Fruit fly (Drosophila melanogaster) whole organism, embryonic: Measurements from ENCODE around the gene Pi3K68D.

Experiments
- C15 ChIP-seq: fragments of 200-800 bp; sonication (Bioruptor generic); IDR thresholded peaks from 3 replicates; pipeline ENCODE4 v1.3.6; 2022; ENCODE audit warnings: missing biosample characterization, missing genetic modification characterization
- CG11398 ChIP-seq: fragments of 200-800 bp; sonication (Bioruptor generic); optimal IDR thresholded peaks from 2 replicates; lab custom pipeline; 2016; ENCODE audit warnings: missing biosample characterization, missing genetic modification characterization
- CG12071 ChIP-seq: fragments of 200-800 bp; sonication (Bioruptor generic); optimal IDR thresholded peaks from 3 replicates; lab custom pipeline; 2018; ENCODE audit warnings: missing biosample characterization, mild to moderate bottlenecking, missing genetic modification characterization
- CG12236 ChIP-seq: fragments of 200-800 bp; sonication (Bioruptor generic); optimal IDR thresholded peaks from 2 replicates; lab custom pipeline; 2016; ENCODE audit warnings: missing biosample characterization, missing genetic modification characterization
- CG14014 ChIP-seq: fragments of 200-800 bp; sonication (Bioruptor generic); IDR thresholded peaks from 2 replicates; pipeline ENCODE4 v1.3.6; 2022; ENCODE audit warnings: missing biosample characterization, missing genetic modification characterization
- CG15696 ChIP-seq: fragments of 200-800 bp; sonication (Bioruptor generic); optimal IDR thresholded peaks from 2 replicates; lab custom pipeline; 2019; ENCODE audit warnings: missing biosample characterization, mild to moderate bottlenecking, missing genetic modification characterization, moderate library complexity
- CG1603 ChIP-seq: fragments of 200-800 bp; sonication (Bioruptor generic); optimal IDR thresholded peaks from 2 replicates; lab custom pipeline; 2019; ENCODE audit warnings: missing biosample characterization, mild to moderate bottlenecking, missing genetic modification characterization, moderate library complexity
- CG17385 ChIP-seq: fragments of 200-800 bp; sonication (Bioruptor generic); optimal IDR thresholded peaks from 3 replicates; lab custom pipeline; 2018; ENCODE audit warnings: missing biosample characterization, mild to moderate bottlenecking, missing genetic modification characterization
- CG17568 ChIP-seq: fragments of 200-800 bp; sonication (Bioruptor generic); optimal IDR thresholded peaks from 2 replicates; lab custom pipeline; 2018; ENCODE audit warnings: missing biosample characterization, mild to moderate bottlenecking, missing genetic modification characterization, moderate library complexity
- CG18599 ChIP-seq: fragments of 200-800 bp; sonication (Bioruptor generic); optimal IDR thresholded peaks from 3 replicates; lab custom pipeline; 2017; ENCODE audit warnings: missing biosample characterization, missing genetic modification characterization, mild to moderate bottlenecking, moderate library complexity, missing genetic modification reagents
- CG2120 ChIP-seq: fragments of 200-800 bp; sonication (Bioruptor generic); optimal IDR thresholded peaks from 3 replicates; lab custom pipeline; 2016; ENCODE audit warnings: missing biosample characterization, missing genetic modification characterization
- CG2889 ChIP-seq: fragments of 200-800 bp; sonication (Bioruptor generic); IDR thresholded peaks from 3 replicates; pipeline ENCODE4 v1.3.6; 2022; ENCODE audit warnings: missing biosample characterization, missing genetic modification characterization
- CG31365 ChIP-seq: fragments of 200-800 bp; sonication (Bioruptor generic); optimal IDR thresholded peaks from 2 replicates; lab custom pipeline; 2018; ENCODE audit warnings: missing biosample characterization, mild to moderate bottlenecking, missing genetic modification characterization
- CG31441 ChIP-seq: fragments of 200-800 bp; sonication (Bioruptor generic); IDR thresholded peaks from 2 replicates; pipeline ENCODE4 v1.3.6; 2022; ENCODE audit warnings: missing biosample characterization, missing genetic modification characterization
- CG32532 ChIP-seq: fragments of 200-800 bp; sonication (Bioruptor generic); IDR thresholded peaks from 2 replicates; pipeline ENCODE4 v1.3.6; 2022; ENCODE audit warnings: missing biosample characterization, missing genetic modification characterization
- CG34376 ChIP-seq: fragments of 200-800 bp; sonication (Bioruptor generic); optimal IDR thresholded peaks from 2 replicates; lab custom pipeline; 2018; ENCODE audit warnings: missing biosample characterization, mild to moderate bottlenecking, missing genetic modification characterization
- CG3726 ChIP-seq: fragments of 200-800 bp; sonication (Bioruptor generic); IDR thresholded peaks from 3 replicates; pipeline ENCODE4, ENCODE4 v1.3.6; 2022; ENCODE audit warnings: missing biosample characterization, missing genetic modification characterization
- CG4854 ChIP-seq: fragments of 200-800 bp; sonication (Bioruptor generic); optimal IDR thresholded peaks from 2 replicates; lab custom pipeline; 2016; ENCODE audit warnings: missing biosample characterization, missing genetic modification characterization, inconsistent platforms
- CG5245 ChIP-seq: fragments of 200-800 bp; sonication (Bioruptor generic); optimal IDR thresholded peaks from 3 replicates; lab custom pipeline; 2016; ENCODE audit warnings: missing biosample characterization, missing genetic modification characterization
- CG9727 ChIP-seq: fragments of 200-800 bp; sonication (Bioruptor generic); optimal IDR thresholded peaks from 3 replicates; lab custom pipeline; 2017; ENCODE audit warnings: missing biosample characterization, mild to moderate bottlenecking, missing genetic modification characterization
- Dll ChIP-seq: fragments of 200-800 bp; sonication (Bioruptor generic); IDR thresholded peaks from 4 replicates; pipeline ENCODE4 v1.3.6; 2022; ENCODE audit warnings: missing biosample characterization, missing genetic modification characterization; ENCODE audit not compliant: partially characterized antibody
- Doc2 ChIP-seq: fragments of 200-800 bp; sonication (Bioruptor generic); IDR thresholded peaks from 2 replicates; pipeline ENCODE4 v1.3.6; 2022; ENCODE audit warnings: missing biosample characterization, missing genetic modification characterization
- Dp ChIP-seq: fragments of 200-800 bp; sonication (Bioruptor generic); optimal IDR thresholded peaks from 2 replicates; lab custom pipeline; 2018; ENCODE audit warnings: missing biosample characterization, mild to moderate bottlenecking, missing genetic modification characterization, moderate library complexity
- Eip74EF ChIP-seq, 2 experiments: fragments of 200-800 bp in 1 of 2; fragments of >200 bp in 1 of 2; sonication (Bioruptor generic) in 1 of 2; optimal IDR thresholded peaks; 2 replicates each; lab custom pipeline; 2017 to 2019; ENCODE audit warnings: missing biosample characterization in 2 of 2, missing genetic modification characterization in 2 of 2, mild to moderate bottlenecking in 1 of 2, moderate library complexity in 1 of 2
- Ets97D ChIP-seq: fragments of 200-800 bp; sonication (Bioruptor generic); optimal IDR thresholded peaks from 3 replicates; lab custom pipeline; 2016; ENCODE audit warnings: missing biosample characterization, missing genetic modification characterization
- Fer3 ChIP-seq: fragments of 200-800 bp; sonication (Bioruptor generic); optimal IDR thresholded peaks from 2 replicates; lab custom pipeline; 2018; ENCODE audit warnings: missing biosample characterization, mild to moderate bottlenecking, missing genetic modification characterization, moderate library complexity
- Gug ChIP-seq: fragments of 200-800 bp; sonication (Bioruptor generic); IDR thresholded peaks from 4 replicates; pipeline ENCODE4 v1.3.6; 2022; ENCODE audit warnings: missing biosample characterization, missing genetic modification characterization
- MBD-R2 ChIP-seq: fragments of 200-800 bp; sonication (Bioruptor generic); IDR thresholded peaks from 2 replicates; pipeline ENCODE4 v1.3.6; 2022; ENCODE audit warnings: missing biosample characterization, missing genetic modification characterization
- NFAT ChIP-seq: fragments of 200-800 bp; sonication (Bioruptor generic); IDR thresholded peaks from 2 replicates; pipeline ENCODE4 v1.3.6; 2022; ENCODE audit warnings: missing biosample characterization, missing genetic modification characterization
- Taf1 ChIP-seq: fragments of 200-800 bp; sonication (Bioruptor generic); IDR thresholded peaks from 2 replicates; pipeline ENCODE4 v1.3.6; 2022; ENCODE audit warnings: missing biosample characterization, missing genetic modification characterization
- Trl ChIP-seq, 3 experiments: fragments of >200 bp in 2 of 3; fragments of 200-800 bp in 1 of 3; sonication (Bioruptor generic) in 1 of 3; optimal IDR thresholded peaks; 2 replicates in 1 of 3; 3 replicates in 2 of 3; lab custom pipeline; 2016 to 2017; ENCODE audit warnings: missing biosample characterization in 1 of 3, missing genetic modification characterization in 1 of 3
- Xbp1 ChIP-seq: fragments of 200-800 bp; sonication (Bioruptor generic); optimal IDR thresholded peaks from 3 replicates; lab custom pipeline; 2016; ENCODE audit warnings: missing biosample characterization, mild to moderate bottlenecking, missing genetic modification characterization
- abd-A ChIP-seq: fragments of 200-800 bp; sonication (Bioruptor generic); optimal IDR thresholded peaks from 3 replicates; lab custom pipeline; 2019; ENCODE audit warnings: missing biosample characterization, mild to moderate bottlenecking, missing genetic modification characterization, moderate library complexity
- bsh ChIP-seq, 2 experiments: fragments of 200-800 bp; sonication (Bioruptor generic); optimal IDR thresholded peaks; 2 replicates each; lab custom pipeline; 2017 to 2018; ENCODE audit warnings: mild to moderate bottlenecking in 2 of 2, missing biosample characterization in 2 of 2, missing genetic modification characterization in 2 of 2, moderate library complexity in 1 of 2
- ci ChIP-seq: fragments of 200-800 bp; sonication (Bioruptor generic); IDR thresholded peaks from 3 replicates; pipeline ENCODE4 v1.3.6; 2022; ENCODE audit warnings: missing biosample characterization, missing genetic modification characterization
- gcm ChIP-seq: fragments of 200-800 bp; sonication (Bioruptor generic); optimal IDR thresholded peaks from 2 replicates; lab custom pipeline; 2019; ENCODE audit warnings: missing biosample characterization, mild to moderate bottlenecking, missing genetic modification characterization, moderate library complexity
- gsb ChIP-seq: fragments of 200-800 bp; sonication (Bioruptor generic); IDR thresholded peaks from 2 replicates; pipeline ENCODE4 v1.3.6; 2022; ENCODE audit warnings: missing biosample characterization, missing genetic modification characterization
- jumu ChIP-seq: fragments of 200-800 bp; sonication (Bioruptor generic); optimal IDR thresholded peaks from 3 replicates; lab custom pipeline; 2016; ENCODE audit warnings: missing biosample characterization, missing genetic modification characterization
- lmd ChIP-seq: fragments of 200-800 bp; sonication (Bioruptor generic); IDR thresholded peaks from 2 replicates; pipeline ENCODE4 v1.3.6; 2022; ENCODE audit warnings: missing biosample characterization, missing genetic modification characterization
- pan ChIP-seq, 4 experiments: fragments of >200 bp in 3 of 4; fragments of 200-800 bp in 1 of 4; sonication (Bioruptor generic) in 1 of 4; optimal IDR thresholded peaks in 3 of 4; IDR thresholded peaks in 1 of 4; 2 replicates each; pipeline versions ENCODE4 v1.3.6 to Lab custom; 2017 to 2022; ENCODE audit warnings: missing biosample characterization in 2 of 4, missing genetic modification characterization in 2 of 4, mixed read lengths in 1 of 4
- ranshi ChIP-seq: fragments of 200-800 bp; sonication (Bioruptor generic); IDR thresholded peaks from 2 replicates; pipeline ENCODE4 v1.3.6; 2022; ENCODE audit warnings: missing biosample characterization, missing genetic modification characterization
- sd ChIP-seq: fragments of 200-800 bp; sonication (Bioruptor generic); optimal IDR thresholded peaks from 3 replicates; lab custom pipeline; 2018; ENCODE audit warnings: missing biosample characterization, mild to moderate bottlenecking, missing genetic modification characterization, moderate library complexity
- so ChIP-seq: fragments of 200-800 bp; sonication (Bioruptor generic); IDR thresholded peaks from 3 replicates; pipeline ENCODE4 v1.3.6; 2022; ENCODE audit warnings: missing biosample characterization, missing genetic modification characterization
- tll ChIP-seq, 2 experiments: fragments of 200-800 bp in 1 of 2; fragments of >200 bp in 1 of 2; sonication (Bioruptor generic) in 1 of 2; optimal IDR thresholded peaks; 2 replicates each; lab custom pipeline; 2017 to 2019; ENCODE audit warnings: missing biosample characterization in 2 of 2, missing genetic modification characterization in 2 of 2, mild to moderate bottlenecking in 1 of 2, moderate library complexity in 1 of 2
- tx ChIP-seq: fragments of 200-800 bp; sonication (Bioruptor generic); optimal IDR thresholded peaks from 2 replicates; lab custom pipeline; 2016; ENCODE audit warnings: missing biosample characterization, missing genetic modification characterization
- z ChIP-seq: fragments of 200-800 bp; sonication (Bioruptor generic); IDR thresholded peaks from 3 replicates; pipeline ENCODE4 v1.3.6; 2022; ENCODE audit warnings: missing biosample characterization, missing genetic modification characterization

Gene Pi3K68D

dm6 chr3L:11819639-11820456 lies 30.0 kb upstream of the Pi3K68D start (continued):
- TF ChIP-seq CG17385 (GFP tag; lab: Kevin White, UChicago) (peak; percentile 29), Doc2 (GFP tag; lab: Robert Waterston, UW) (no peak), Xbp1 (GFP tag; lab: Kevin White, UChicago) (peak; percentile 42), jumu (no peak), CG32532 (GFP tag; lab: Robert Waterston, UW) (peak; percentile 72; the same call in 1 of the 2 replicates), CG11398 (GFP tag; lab: Kevin White, UChicago) (no peak), Dp (no peak), CG14014 (GFP tag; lab: Robert Waterston, UW) (peak; percentile 62; the same call in 1 of the 2 replicates), gsb (GFP tag; lab: Robert Waterston, UW) (peak; percentile 32; the same call in 1 of the 2 replicates), CG5245 (GFP tag; lab: Kevin White, UChicago) (no peak), CG9727 (GFP tag; lab: Kevin White, UChicago) (no peak), Ets97D (no peak), NFAT (GFP tag; lab: Robert Waterston, UW) (peak; percentile 56; the same call in 1 of the 2 replicates), CG3726 (GFP tag; lab: Robert Waterston, UW) (peak; percentile 8; the same call in 1 of the 3 replicates), tx (GFP tag; lab: Kevin White, UChicago) (peak; percentile 10), sd (tag; lab: Kevin White, UChicago) (no peak), z (no peak), Gug (GFP tag; lab: Robert Waterston, UW) (peak; percentile 29; the same call in 1 of the 4 replicates), CG2889 (GFP tag; lab: Robert Waterston, UW) (no peak), CG12071 (GFP tag; lab: Kevin White, UChicago) (peak; percentile 31), Taf1 (0 out of 2 replicates have a peak, but pooled peaks have one; percentile 18), CG1603 (tag; lab: Kevin White, UChicago) (no peak), bsh (GFP tag; optimal IDR thresholded peaks at IDR 0.05; lab: Kevin White, UChicago) (peak; percentile 34 to 42), tll (GFP tag; optimal IDR thresholded peaks at IDR 0.05; lab: Kevin White, UChicago) (no peak), gcm (no peak), CG31365 (tag; lab: Kevin White, UChicago) (peak; percentile 4), Eip74EF (GFP tag; optimal IDR thresholded peaks at IDR 0.05; lab: Kevin White, UChicago) (peak in 1 of 2 experiments; percentile 47), abd-A (no peak), CG2120 (peak; percentile 63), CG17568 (GFP tag; lab: Kevin White, UChicago) (no peak), C15 (GFP tag; lab: Robert Waterston, UW) (no peak), Fer3 (tag; lab: Kevin White, UChicago) (peak; percentile 55), so (GFP tag; lab: Robert Waterston, UW) (no peak; the same call in 2 of the 3 replicates), pan (optimal IDR thresholded peaks at IDR 0.05; lab: Kevin White, UChicago) (no peak), pan (GFP tag; optimal IDR thresholded peaks at IDR 0.05 in 1 of 2, IDR thresholded peaks at IDR 0.05 in 1 of 2) (peak in 1 of 2 experiments; percentile 74), CG15696 (tag; lab: Kevin White, UChicago) (no peak), CG18599 (peak; percentile 28), Dll (GFP tag; lab: Robert Waterston, UW) (peak; percentile 60; the same call in 1 of the 4 replicates), Trl (optimal IDR thresholded peaks at IDR 0.05; lab: Kevin White, UChicago) (peak; percentile 87 to 90), Trl (GFP tag; optimal IDR thresholded peaks at IDR 0.05; lab: Kevin White, UChicago) (peak; percentile 49), ranshi (peak; percentile 38; the same call in 1 of the 2 replicates), CG31441 (GFP tag; lab: Robert Waterston, UW) (0 out of 2 replicates have a peak, but pooled peaks have one; percentile 12), CG4854 (GFP tag; lab: Kevin White, UChicago) (no peak), MBD-R2 (peak; percentile 40), CG12236 (no peak), CG34376 (peak; percentile 68), ci (GFP tag; lab: Robert Waterston, UW) (peak; percentile 65; the same call in 2 of the 3 replicates), lmd (peak; percentile 16; the same call in 1 of the 2 replicates)
